Fruit fly (Drosophila melanogaster) whole organism, embryonic: ENCODE measurements around the gene CG18131.

Experiments
- Adf1 ChIP-seq: fragments of 200-800 bp; sonication (Bioruptor generic); IDR thresholded peaks from 2 replicates; pipeline ENCODE4 v1.3.6; 2022; ENCODE audit warnings: missing biosample characterization, missing genetic modification characterization
- Atf-2 ChIP-seq: fragments of 200-800 bp; sonication (Bioruptor generic); optimal IDR thresholded peaks from 2 replicates; lab custom pipeline; 2016; ENCODE audit warnings: missing biosample characterization, missing genetic modification characterization
- CG10209 ChIP-seq: fragments of 200-800 bp; sonication (Bioruptor generic); optimal IDR thresholded peaks from 3 replicates; lab custom pipeline; 2017; ENCODE audit warnings: missing biosample characterization, mild to moderate bottlenecking, missing genetic modification characterization, missing genetic modification reagents
- CG10959 ChIP-seq: fragments of 200-800 bp; sonication (Bioruptor generic); IDR thresholded peaks from 2 replicates; pipeline ENCODE4 v1.3.6; 2022; ENCODE audit warnings: missing biosample characterization, missing genetic modification characterization
- CG10979 ChIP-seq: fragments of 200-800 bp; sonication (Bioruptor generic); optimal IDR thresholded peaks from 2 replicates; lab custom pipeline; 2018; ENCODE audit warnings: missing biosample characterization, mild to moderate bottlenecking, missing genetic modification characterization, moderate library complexity
- CG11456 ChIP-seq: fragments of 200-800 bp; sonication (Bioruptor generic); IDR thresholded peaks from 3 replicates; pipeline ENCODE4 v1.3.6; 2022; ENCODE audit warnings: missing biosample characterization, missing genetic modification characterization
- CG14050 ChIP-seq: fragments of 200-800 bp; sonication (Bioruptor generic); IDR thresholded peaks from 3 replicates; pipeline ENCODE4 v1.3.6; 2022; ENCODE audit warnings: missing biosample characterization, missing genetic modification characterization
- CG15011 ChIP-seq: fragments of 200-800 bp; sonication (Bioruptor generic); optimal IDR thresholded peaks from 3 replicates; lab custom pipeline; 2018; ENCODE audit warnings: missing biosample characterization, mild to moderate bottlenecking, missing genetic modification characterization
- CG15073 ChIP-seq: fragments of 200-800 bp; sonication (Bioruptor generic); optimal IDR thresholded peaks from 2 replicates; lab custom pipeline; 2016; ENCODE audit warnings: missing biosample characterization, missing genetic modification characterization
- CG17361 ChIP-seq: fragments of 200-800 bp; sonication (Bioruptor generic); IDR thresholded peaks from 3 replicates; pipeline ENCODE4 v1.3.6; 2022; ENCODE audit warnings: missing biosample characterization, missing genetic modification characterization
- CG17912 ChIP-seq: fragments of 200-800 bp; sonication (Bioruptor generic); optimal IDR thresholded peaks from 2 replicates; lab custom pipeline; 2018; ENCODE audit warnings: missing biosample characterization, mild to moderate bottlenecking, missing genetic modification characterization
- CG18011 ChIP-seq: fragments of 200-800 bp; sonication (Bioruptor generic); optimal IDR thresholded peaks from 2 replicates; lab custom pipeline; 2017; ENCODE audit warnings: missing biosample characterization, missing genetic modification characterization, mild to moderate bottlenecking, moderate library complexity, missing genotype
- CG30431 ChIP-seq: fragments of 200-800 bp; sonication (Bioruptor generic); optimal IDR thresholded peaks from 2 replicates; lab custom pipeline; 2017; ENCODE audit warnings: missing biosample characterization, missing genetic modification characterization
- CG4404 ChIP-seq: fragments of 200-800 bp; sonication (Bioruptor generic); IDR thresholded peaks from 2 replicates; pipeline ENCODE4 v1.3.6; 2022; ENCODE audit warnings: missing biosample characterization, missing genetic modification characterization
- CG7839 ChIP-seq: fragments of 200-800 bp; sonication (Bioruptor generic); optimal IDR thresholded peaks from 3 replicates; lab custom pipeline; 2018; ENCODE audit warnings: missing biosample characterization, mild to moderate bottlenecking, missing genetic modification characterization, moderate library complexity
- CG7987 ChIP-seq: fragments of 200-800 bp; sonication (Bioruptor generic); optimal IDR thresholded peaks from 2 replicates; lab custom pipeline; 2018; ENCODE audit warnings: missing biosample characterization, mild to moderate bottlenecking, missing genetic modification characterization, moderate library complexity
- CG8944 ChIP-seq: fragments of 200-800 bp; sonication (Bioruptor generic); optimal IDR thresholded peaks from 3 replicates; lab custom pipeline; 2016; ENCODE audit warnings: missing biosample characterization, missing genetic modification characterization
- CG9727 ChIP-seq: fragments of 200-800 bp; sonication (Bioruptor generic); optimal IDR thresholded peaks from 3 replicates; lab custom pipeline; 2017; ENCODE audit warnings: missing biosample characterization, mild to moderate bottlenecking, missing genetic modification characterization
- CG9797 ChIP-seq: fragments of 200-800 bp; sonication (Bioruptor generic); optimal IDR thresholded peaks from 3 replicates; lab custom pipeline; 2018; ENCODE audit warnings: missing biosample characterization, mild to moderate bottlenecking, missing genetic modification characterization
- CG9817 ChIP-seq: fragments of 200-800 bp; sonication (Bioruptor generic); optimal IDR thresholded peaks from 2 replicates; lab custom pipeline; 2018; ENCODE audit warnings: missing biosample characterization, mild to moderate bottlenecking, missing genetic modification characterization, moderate library complexity
- Dip2 ChIP-seq: fragments of 200-800 bp; sonication (Bioruptor generic); IDR thresholded peaks from 2 replicates; pipeline ENCODE4 v1.3.6; 2022; ENCODE audit warnings: missing biosample characterization, missing genetic modification characterization
- Drgx ChIP-seq: fragments of 200-800 bp; sonication (Bioruptor generic); IDR thresholded peaks from 2 replicates; pipeline ENCODE4 v1.3.6; 2022; ENCODE audit warnings: missing biosample characterization, missing genetic modification characterization
- E2f1 ChIP-seq: fragments of 200-800 bp; sonication (Bioruptor generic); IDR thresholded peaks from 2 replicates; pipeline ENCODE4 v1.3.6; 2022; ENCODE audit warnings: missing biosample characterization, missing genetic modification characterization
- HLH54F ChIP-seq: fragments of 200-800 bp; sonication (Bioruptor generic); optimal IDR thresholded peaks from 3 replicates; lab custom pipeline; 2016; ENCODE audit warnings: missing biosample characterization, missing genetic modification characterization
- Hmr ChIP-seq: fragments of 200-800 bp; sonication (Bioruptor generic); optimal IDR thresholded peaks from 3 replicates; lab custom pipeline; 2017; ENCODE audit warnings: mild to moderate bottlenecking, missing biosample characterization, missing genetic modification reagents, missing genetic modification characterization
- Hsf ChIP-seq: fragments of 200-800 bp; sonication (Bioruptor generic); optimal IDR thresholded peaks from 3 replicates; lab custom pipeline; 2016; ENCODE audit warnings: missing biosample characterization, missing genetic modification characterization
- Med ChIP-seq: fragments of 200-800 bp; sonication (Bioruptor generic); peaks from one replicate; lab custom pipeline; 2016; ENCODE audit warnings: missing biosample characterization, missing genetic modification characterization, mild to moderate bottlenecking, inconsistent platforms, moderate library complexity
- NC2α ChIP-seq: fragments of 200-800 bp; sonication (Bioruptor generic); optimal IDR thresholded peaks from 2 replicates; lab custom pipeline; 2016; ENCODE audit warnings: missing biosample characterization, missing genetic modification characterization
- Poxn ChIP-seq: fragments of 200-800 bp; sonication (Bioruptor generic); IDR thresholded peaks from 2 replicates; pipeline ENCODE4 v1.3.6; 2022; ENCODE audit warnings: missing biosample characterization, missing genetic modification characterization
- Ptx1 ChIP-seq: fragments of 200-800 bp; sonication (Bioruptor generic); IDR thresholded peaks from 2 replicates; pipeline ENCODE4 v1.3.6; 2022; ENCODE audit warnings: missing biosample characterization, missing genetic modification characterization
- Spps ChIP-seq: fragments of 200-800 bp; sonication (Bioruptor generic); optimal IDR thresholded peaks from 2 replicates; lab custom pipeline; 2018; ENCODE audit warnings: missing biosample characterization, mild to moderate bottlenecking, missing genetic modification characterization
- Vsx1 ChIP-seq: fragments of 200-800 bp; sonication (Bioruptor generic); optimal IDR thresholded peaks from 2 replicates; lab custom pipeline; 2017; ENCODE audit warnings: missing biosample characterization, mild to moderate bottlenecking, missing genetic modification characterization, missing genetic modification reagents
- abd-A ChIP-seq: fragments of 200-800 bp; sonication (Bioruptor generic); optimal IDR thresholded peaks from 3 replicates; lab custom pipeline; 2019; ENCODE audit warnings: missing biosample characterization, mild to moderate bottlenecking, missing genetic modification characterization, moderate library complexity
- al ChIP-seq: fragments of 200-800 bp; sonication (Bioruptor generic); IDR thresholded peaks from 2 replicates; pipeline ENCODE4 v1.3.6; 2022; ENCODE audit warnings: missing biosample characterization, missing genetic modification characterization
- cwo ChIP-seq: fragments of 200-800 bp; sonication (Bioruptor generic); optimal IDR thresholded peaks from 3 replicates; lab custom pipeline; 2017; ENCODE audit warnings: missing biosample characterization, missing genetic modification characterization, mild to moderate bottlenecking, moderate library complexity, missing genetic modification reagents
- danr ChIP-seq: fragments of 200-800 bp; sonication (Bioruptor generic); IDR thresholded peaks from 2 replicates; pipeline ENCODE4 v1.3.6; 2022; ENCODE audit warnings: missing biosample characterization, missing genetic modification characterization
- dati ChIP-seq: fragments of 200-800 bp; sonication (Bioruptor generic); IDR thresholded peaks from 2 replicates; pipeline ENCODE4 v1.3.6; 2022; ENCODE audit warnings: missing biosample characterization, missing genetic modification characterization
- dmrt11E ChIP-seq: fragments of 200-800 bp; sonication (Bioruptor generic); optimal IDR thresholded peaks from 3 replicates; lab custom pipeline; 2018; ENCODE audit warnings: missing biosample characterization, mild to moderate bottlenecking, missing genetic modification characterization, moderate library complexity
- dysf ChIP-seq: fragments of 200-800 bp; sonication (Bioruptor generic); IDR thresholded peaks from 3 replicates; pipeline ENCODE4 v1.3.6; 2022; ENCODE audit warnings: missing biosample characterization, missing genetic modification characterization
- exex ChIP-seq: fragments of 200-800 bp; sonication (Bioruptor generic); optimal IDR thresholded peaks from 4 replicates; lab custom pipeline; 2018; ENCODE audit warnings: missing biosample characterization, mild to moderate bottlenecking, missing genetic modification characterization, moderate library complexity
- gt ChIP-seq: fragments of 200-800 bp; sonication (Bioruptor generic); IDR thresholded peaks from 2 replicates; pipeline ENCODE4 v1.3.6; 2022; ENCODE audit warnings: missing biosample characterization, missing genetic modification characterization
- lab ChIP-seq: fragments of 200-800 bp; sonication (Bioruptor generic); optimal IDR thresholded peaks from 3 replicates; lab custom pipeline; 2017; ENCODE audit warnings: missing biosample characterization, missing genetic modification characterization, mild to moderate bottlenecking, moderate library complexity, missing genetic modification reagents
- phol ChIP-seq: fragments of 200-800 bp; sonication (Bioruptor generic); optimal IDR thresholded peaks from 3 replicates; lab custom pipeline; 2018; ENCODE audit warnings: missing biosample characterization, mild to moderate bottlenecking, missing genetic modification characterization, moderate library complexity
- ranshi ChIP-seq: fragments of 200-800 bp; sonication (Bioruptor generic); IDR thresholded peaks from 2 replicates; pipeline ENCODE4 v1.3.6; 2022; ENCODE audit warnings: missing biosample characterization, missing genetic modification characterization
- shn ChIP-seq: fragments of 200-800 bp; sonication (Bioruptor generic); optimal IDR thresholded peaks from 3 replicates; lab custom pipeline; 2016; ENCODE audit warnings: missing biosample characterization, missing genetic modification characterization
- sisA ChIP-seq: fragments of 200-800 bp; sonication (Bioruptor generic); IDR thresholded peaks from 2 replicates; pipeline ENCODE4 v1.3.6; 2022; ENCODE audit warnings: missing biosample characterization, missing genetic modification characterization
- slbo ChIP-seq: fragments of 200-800 bp; sonication (Bioruptor generic); IDR thresholded peaks from 2 replicates; pipeline ENCODE4 v1.3.6; 2022; ENCODE audit warnings: missing biosample characterization, missing genetic modification characterization
- slp2 ChIP-seq: fragments of 200-800 bp; sonication (Bioruptor generic); optimal IDR thresholded peaks from 2 replicates; lab custom pipeline; 2016; ENCODE audit warnings: missing biosample characterization, missing genetic modification characterization
- tna ChIP-seq: fragments of 200-800 bp; sonication (Bioruptor generic); IDR thresholded peaks from 2 replicates; pipeline ENCODE4 v1.3.6; 2022; ENCODE audit warnings: missing biosample characterization, missing genetic modification characterization; ENCODE audit not compliant: partially characterized antibody
- unc-4 ChIP-seq: fragments of 200-800 bp; sonication (Bioruptor generic); IDR thresholded peaks from 2 replicates; pipeline ENCODE4 v1.3.6; 2022; ENCODE audit warnings: missing biosample characterization, missing genetic modification characterization; ENCODE audit not compliant: partially characterized antibody
- unpg ChIP-seq: fragments of 200-800 bp; sonication (Bioruptor generic); optimal IDR thresholded peaks from 3 replicates; lab custom pipeline; 2018; ENCODE audit warnings: missing biosample characterization, mild to moderate bottlenecking, missing genetic modification characterization, moderate library complexity
- wdn ChIP-seq: fragments of 200-800 bp; sonication (Bioruptor generic); IDR thresholded peaks from 2 replicates; pipeline ENCODE4 v1.3.6; 2022; ENCODE audit warnings: missing biosample characterization, missing genetic modification characterization

Gene CG18131

DNA sequence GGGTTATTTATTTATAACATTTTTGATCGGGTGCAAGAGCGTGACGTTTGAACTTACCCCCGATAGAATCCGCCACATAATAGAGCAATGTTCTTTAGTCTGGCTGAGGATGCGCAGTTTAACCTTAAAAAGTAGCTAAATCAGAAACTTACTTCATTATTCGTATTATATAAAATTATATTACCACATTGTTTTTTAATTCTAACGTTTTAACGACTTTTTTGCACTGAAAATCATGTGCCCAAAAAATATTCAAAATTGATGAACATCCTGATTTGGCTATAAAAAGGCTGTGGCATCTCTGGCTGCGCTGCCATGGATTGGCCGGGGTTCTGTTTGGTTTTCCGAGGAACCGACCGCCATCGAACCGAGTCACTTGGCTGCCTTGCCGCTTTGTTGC, 30.4 kb downstream of the CG18131 start (continued):
- TF ChIP-seq Atf-2 (no peak), Drgx (GFP tag; lab: Robert Waterston, UW) (no peak), unc-4 (GFP tag; lab: Robert Waterston, UW) (no peak), CG7987 (GFP tag; lab: Kevin White, UChicago) (no peak), CG9817 (tag; lab: Kevin White, UChicago) (no peak), al (GFP tag; lab: Robert Waterston, UW) (no peak), phol (tag; lab: Kevin White, UChicago) (peak; percentile 31), CG10209 (peak; percentile 16), exex (tag; lab: Kevin White, UChicago) (no peak), CG8944 (GFP tag; lab: Kevin White, UChicago) (no peak), wdn (GFP tag; lab: Robert Waterston, UW) (no peak), Hmr (GFP tag; lab: Kevin White, UChicago) (no peak), CG10979 (tag; lab: Kevin White, UChicago) (peak; percentile 17), Hsf (GFP tag; lab: Kevin White, UChicago) (no peak), CG9797 (GFP tag; lab: Kevin White, UChicago) (no peak), CG17361 (GFP tag; lab: Robert Waterston, UW) (0 out of 3 replicates have a peak, but pooled peaks have one; percentile 25), Poxn (GFP tag; lab: Robert Waterston, UW) (no peak), cwo (GFP tag; lab: Kevin White, UChicago) (no peak), dmrt11E (tag; lab: Kevin White, UChicago) (peak; percentile 67), slbo (no peak), CG18011 (GFP tag; lab: Kevin White, UChicago) (no peak), dysf (GFP tag; lab: Robert Waterston, UW) (0 out of 3 replicates have a peak, but pooled peaks have one; percentile 23), Spps (tag; lab: Kevin White, UChicago) (no peak), abd-A (tag; lab: Kevin White, UChicago) (no peak), lab (no peak), CG30431 (GFP tag; lab: Kevin White, UChicago) (no peak), CG10959 (GFP tag; lab: Robert Waterston, UW) (0 out of 2 replicates have a peak, but pooled peaks have one; percentile 24), Adf1 (GFP tag; lab: Robert Waterston, UW) (no peak), unpg (GFP tag; lab: Kevin White, UChicago) (peak; percentile 38), CG7839 (peak; percentile 10), dati (GFP tag; lab: Robert Waterston, UW) (no peak), CG4404 (GFP tag; lab: Robert Waterston, UW) (0 out of 2 replicates have a peak, but pooled peaks have one; percentile 20), CG11456 (GFP tag; lab: Robert Waterston, UW) (no peak), danr (GFP tag; lab: Robert Waterston, UW) (no peak), CG15073 (GFP tag; lab: Kevin White, UChicago) (no peak), ranshi (GFP tag; lab: Robert Waterston, UW) (no peak), CG17912 (GFP tag; lab: Kevin White, UChicago) (no peak), tna (GFP tag; lab: Robert Waterston, UW) (no peak), E2f1 (GFP tag; lab: Robert Waterston, UW) (no peak), gt (no peak), CG14050 (GFP tag; lab: Robert Waterston, UW) (no peak), Ptx1 (GFP tag; lab: Robert Waterston, UW) (0 out of 2 replicates have a peak, but pooled peaks have one; percentile 16), CG15011 (GFP tag; lab: Kevin White, UChicago) (no peak), HLH54F (GFP tag; lab: Kevin White, UChicago) (no peak), NC2α (GFP tag; lab: Kevin White, UChicago) (no peak), sisA (GFP tag; lab: Robert Waterston, UW) (no peak), slp2 (GFP tag; lab: Kevin White, UChicago) (no peak), Med (peak; percentile 28), Vsx1 (GFP tag; lab: Kevin White, UChicago) (peak; percentile 16), shn (no peak), Dip2 (no peak), CG9727 (GFP tag; lab: Kevin White, UChicago) (peak; percentile 47)
